Worm (Caenorhabditis elegans): ENCODE results near the gene taf-6.1.

DNA sequence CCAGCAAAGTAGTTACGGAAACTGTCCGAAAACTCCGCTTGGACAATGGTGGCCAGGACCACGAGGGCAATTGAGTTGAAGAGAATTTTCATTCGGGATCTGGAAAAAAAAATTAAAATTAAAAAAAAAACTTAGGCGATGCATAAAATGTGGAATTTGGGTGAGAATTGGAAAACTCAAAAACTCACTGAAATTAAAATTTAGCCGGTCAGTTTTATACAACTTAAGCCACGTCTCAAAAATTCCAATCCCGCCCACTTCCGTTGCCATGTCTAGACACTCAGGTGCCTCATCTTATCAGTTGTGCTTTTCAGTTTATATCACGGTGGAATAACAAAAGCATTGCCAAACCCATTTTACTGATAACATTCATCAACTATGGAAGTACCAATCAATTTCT, 16.9 kb upstream of the taf-6.1 start, which contains the start of gene lips-11:
- no peak for TF ChIP-seq pes-1 (GFP tag; IDR thresholded peaks at IDR 0.05)
- TF ChIP-seq ceh-13 (GFP tag; optimal IDR thresholded peaks at IDR 0.05): no peak
- TF ChIP-seq ama-1 (optimal IDR thresholded peaks at IDR 0.05): no peak
- no peak for TF ChIP-seq tbx-37 (GFP tag; conservative IDR thresholded peaks at IDR 0.05)
- TF ChIP-seq sea-1 (GFP tag; conservative IDR thresholded peaks at IDR 0.05): no peak
- TF ChIP-seq tbx-11 (GFP tag; IDR thresholded peaks at IDR 0.05): no peak
- TF ChIP-seq hnd-1 (tag; optimal IDR thresholded peaks at IDR 0.05): no peak
- TF ChIP-seq F13C5.2 (tag; optimal IDR thresholded peaks at IDR 0.05): no peak
- no peak for TF ChIP-seq ceh-36 (tag; optimal IDR thresholded peaks at IDR 0.05)
- no peak for TF ChIP-seq hmg-4 (GFP tag; optimal IDR thresholded peaks at IDR 0.05)
- no peak for TF ChIP-seq flt-1 (GFP tag; IDR thresholded peaks at IDR 0.05)
- no peak for TF ChIP-seq aly-1 (tag; optimal IDR thresholded peaks at IDR 0.05)
- TF ChIP-seq ets-7 (tag; optimal IDR thresholded peaks at IDR 0.05): no peak

Data from whole organism, early embryonic.